Worm (Caenorhabditis elegans) whole organism, young adult: ENCODE data around the gene nuaf-1.

Source experiments
- F39B2.1 ChIP-seq: fragments of 200-800 bp; sonication (Bioruptor generic); IDR thresholded peaks from 2 replicates; pipeline ENCODE4 v1.3.6; 2022; ENCODE audit warnings: missing genetic modification reagents, missing genetic modification characterization, missing compliant biosample characterization
- ceh-100 ChIP-seq: fragments of 200-800 bp; sonication (Bioruptor generic); IDR thresholded peaks from 2 replicates; pipeline ENCODE4 v1.3.6; 2022; ENCODE audit warnings: missing genetic modification reagents, missing genetic modification characterization, missing compliant biosample characterization
- efl-1 ChIP-seq: fragments of 150-350 bp; optimal IDR thresholded peaks from 2 replicates; lab custom pipeline; 2014; ENCODE audit warnings: missing biosample characterization, missing genetic modification reagents, missing genetic modification characterization
- nhr-120 ChIP-seq: fragments of 200-800 bp; sonication (Bioruptor generic); IDR thresholded peaks from 2 replicates; pipeline ENCODE4 v1.3.6; 2022; ENCODE audit warnings: missing genetic modification characterization, missing compliant biosample characterization
- nhr-90 ChIP-seq: sonication (generic microtip); optimal IDR thresholded peaks from 2 replicates; lab custom pipeline; 2016; ENCODE audit warnings: missing genotype, mild to moderate bottlenecking, missing genetic modification characterization, missing compliant biosample characterization
- rcor-1 ChIP-seq: fragments of 200-800 bp; sonication (Bioruptor generic); IDR thresholded peaks from 2 replicates; pipeline ENCODE4 v1.3.6; 2022; ENCODE audit warnings: missing genetic modification reagents, missing genetic modification characterization, missing compliant biosample characterization
- snpc-3.4 ChIP-seq: sonication (generic microtip); optimal IDR thresholded peaks from 2 replicates; lab custom pipeline; 2017; ENCODE audit warnings: missing genetic modification characterization, mild to moderate bottlenecking, missing compliant biosample characterization, antibody characterized with exemption, moderate library complexity, missing genotype, missing genetic modification reagents

DNA sequence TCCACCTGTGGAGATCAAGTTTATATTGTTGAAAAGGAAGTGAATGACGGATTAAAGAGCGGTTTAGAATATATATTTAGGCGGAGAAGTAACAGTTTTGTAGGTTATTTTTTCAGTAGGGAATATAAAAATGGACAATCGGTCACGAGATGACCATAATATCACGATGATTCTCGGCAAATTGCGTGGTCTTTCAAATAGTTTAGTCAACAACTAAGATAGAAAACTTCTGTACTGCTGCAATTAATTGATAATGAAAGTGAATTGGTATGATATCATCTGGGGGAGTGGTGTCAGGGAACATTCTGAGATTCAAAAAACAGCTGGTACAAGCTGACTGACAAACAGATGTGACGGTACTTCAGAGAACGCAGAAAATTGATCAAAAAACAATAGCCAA, 40.1 kb upstream of the nuaf-1 start:
- TF ChIP-seq efl-1 (GFP tag; lab: Kevin White, UChicago) (no peak), F39B2.1 (no peak), rcor-1 (GFP tag; lab: Robert Waterston, UW) (no peak), snpc-3.4 (no peak), nhr-120 (no peak), nhr-90 (no peak), ceh-100 (GFP tag; lab: Robert Waterston, UW) (no peak)
